Worm (Caenorhabditis elegans) whole organism, mixed stage, embryonic: Measurements from ENCODE around the gene K02H11.4.

Experiments
- M03D4.4 ChIP-seq: sonication (generic microtip); optimal IDR thresholded peaks from 2 replicates; lab custom pipeline; 2017; ENCODE audit warnings: mild to moderate bottlenecking, missing genetic modification characterization, missing compliant biosample characterization
- bed-3 ChIP-seq: fragments of 200-800 bp; sonication (Bioruptor generic); optimal IDR thresholded peaks from 3 replicates; lab custom pipeline; 2018; ENCODE audit warnings: mild to moderate bottlenecking, missing genetic modification characterization, moderate library complexity, missing compliant biosample characterization
- blmp-1 ChIP-seq: fragments of 150-350 bp; optimal IDR thresholded peaks from 2 replicates; lab custom pipeline; 2014; ENCODE audit warnings: missing biosample characterization, missing genetic modification characterization
- ceh-39 ChIP-seq: fragments of 150-350 bp; optimal IDR thresholded peaks from 2 replicates; lab custom pipeline; 2014; ENCODE audit warnings: missing biosample characterization, missing genetic modification characterization
- ceh-43 ChIP-seq: fragments of 200-800 bp; sonication (Bioruptor generic); optimal IDR thresholded peaks from 2 replicates; lab custom pipeline; 2018; ENCODE audit warnings: mild to moderate bottlenecking, missing genetic modification characterization, moderate library complexity, missing compliant biosample characterization
- ceh-83 ChIP-seq: fragments of 200-800 bp; sonication (Bioruptor generic); optimal IDR thresholded peaks from 2 replicates; lab custom pipeline; 2018; ENCODE audit warnings: mild to moderate bottlenecking, missing genetic modification characterization, missing compliant biosample characterization
- ces-1 ChIP-seq: fragments of 150-350 bp; optimal IDR thresholded peaks from 2 replicates; lab custom pipeline; 2014; ENCODE audit warnings: missing biosample characterization, missing genetic modification reagents, missing genetic modification characterization
- cnd-1 ChIP-seq: fragments of 200-800 bp; sonication (Bioruptor generic); optimal IDR thresholded peaks from 2 replicates; lab custom pipeline; 2018; ENCODE audit warnings: mild to moderate bottlenecking, missing genetic modification characterization, missing compliant biosample characterization
- elt-1 ChIP-seq: sonication (generic microtip); optimal IDR thresholded peaks from 2 replicates; lab custom pipeline; 2017; ENCODE audit warnings: missing genetic modification characterization, mild to moderate bottlenecking, missing compliant biosample characterization, antibody characterized with exemption, moderate library complexity, borderline replicate concordance; ENCODE audit not compliant: insufficient read depth
- elt-3 ChIP-seq: fragments of 150-350 bp; optimal IDR thresholded peaks from 2 replicates; lab custom pipeline; 2014; ENCODE audit warnings: missing biosample characterization, missing genetic modification characterization
- flh-1 ChIP-seq: fragments of 200-800 bp; sonication (Bioruptor generic); optimal IDR thresholded peaks from 2 replicates; lab custom pipeline; 2018; ENCODE audit warnings: mild to moderate bottlenecking, missing genetic modification characterization, moderate library complexity, missing compliant biosample characterization
- ham-2 ChIP-seq: fragments of 200-800 bp; sonication (Bioruptor generic); optimal IDR thresholded peaks from 2 replicates; lab custom pipeline; 2018; ENCODE audit warnings: mild to moderate bottlenecking, missing genetic modification characterization, missing compliant biosample characterization
- hlh-1 ChIP-seq: fragments of 150-350 bp; optimal IDR thresholded peaks from 2 replicates; lab custom pipeline; 2014; ENCODE audit warnings: missing biosample characterization, missing genetic modification reagents, missing genetic modification characterization
- lin-13 ChIP-seq: fragments of 150-350 bp; optimal IDR thresholded peaks from 2 replicates; lab custom pipeline; 2014; ENCODE audit warnings: missing biosample characterization, missing genetic modification characterization
- lin-32 ChIP-seq: fragments of 200-800 bp; sonication (Bioruptor generic); optimal IDR thresholded peaks from 2 replicates; lab custom pipeline; 2018; ENCODE audit warnings: mild to moderate bottlenecking, missing genetic modification characterization, missing compliant biosample characterization
- lsy-2 ChIP-seq: fragments of 150-350 bp; optimal IDR thresholded peaks from 2 replicates; lab custom pipeline; 2014; ENCODE audit warnings: missing biosample characterization, missing genetic modification characterization
- mab-5 ChIP-seq: fragments of 150-350 bp; optimal IDR thresholded peaks from 2 replicates; lab custom pipeline; 2014; ENCODE audit warnings: missing biosample characterization, missing genetic modification characterization
- mep-1 ChIP-seq: fragments of 150-350 bp; optimal IDR thresholded peaks from 2 replicates; lab custom pipeline; 2017; ENCODE audit warnings: missing biosample characterization, missing genetic modification reagents, missing genetic modification characterization, inconsistent platforms
- mls-2 ChIP-seq: sonication (generic microtip); optimal IDR thresholded peaks from 2 replicates; lab custom pipeline; 2016; ENCODE audit warnings: mild to moderate bottlenecking, missing genetic modification characterization, moderate library complexity, missing compliant biosample characterization
- nhr-2 ChIP-seq: fragments of 150-350 bp; optimal IDR thresholded peaks from 2 replicates; lab custom pipeline; 2014; ENCODE audit warnings: missing biosample characterization, missing genetic modification characterization
- nhr-237 ChIP-seq: fragments of 150-350 bp; optimal IDR thresholded peaks from 2 replicates; lab custom pipeline; 2014; ENCODE audit warnings: missing biosample characterization, missing genetic modification characterization
- nhr-76 ChIP-seq: sonication (generic microtip); optimal IDR thresholded peaks from 2 replicates; lab custom pipeline; 2017; ENCODE audit warnings: missing biosample characterization, missing genetic modification characterization
- pha-4 ChIP-seq: fragments of 150-350 bp; optimal IDR thresholded peaks from 2 replicates; lab custom pipeline; 2018; ENCODE audit warnings: missing biosample characterization, missing genetic modification reagents, missing genetic modification characterization
- sem-2 ChIP-seq: fragments of 200-800 bp; sonication (Bioruptor generic); optimal IDR thresholded peaks from 2 replicates; lab custom pipeline; 2018; ENCODE audit warnings: mild to moderate bottlenecking, missing genetic modification characterization, missing compliant biosample characterization
- sptf-1 ChIP-seq: sonication (generic microtip); optimal IDR thresholded peaks from 2 replicates; lab custom pipeline; 2017; ENCODE audit warnings: mild to moderate bottlenecking, missing genetic modification characterization, moderate library complexity, missing compliant biosample characterization
- tbx-8 ChIP-seq: fragments of 200-800 bp; sonication (Bioruptor generic); optimal IDR thresholded peaks from 2 replicates; lab custom pipeline; 2018; ENCODE audit warnings: mild to moderate bottlenecking, missing genetic modification characterization, moderate library complexity, missing compliant biosample characterization
- unc-120 ChIP-seq: sonication (generic microtip); optimal IDR thresholded peaks from 2 replicates; lab custom pipeline; 2017; ENCODE audit warnings: missing genetic modification characterization, missing compliant biosample characterization; ENCODE audit not compliant: poor library complexity, severe bottlenecking
- unc-39 ChIP-seq: fragments of 150-350 bp; optimal IDR thresholded peaks from 2 replicates; lab custom pipeline; 2014; ENCODE audit warnings: missing biosample characterization, missing genetic modification characterization
- unc-62 ChIP-seq: fragments of 150-350 bp; optimal IDR thresholded peaks from 2 replicates; lab custom pipeline; 2014; ENCODE audit warnings: missing biosample characterization, missing genetic modification reagents, missing genetic modification characterization
- zip-8 ChIP-seq: fragments of 150-350 bp; optimal IDR thresholded peaks from 2 replicates; lab custom pipeline; 2014; ENCODE audit warnings: missing biosample characterization, missing genetic modification characterization

Gene K02H11.4

DNA sequence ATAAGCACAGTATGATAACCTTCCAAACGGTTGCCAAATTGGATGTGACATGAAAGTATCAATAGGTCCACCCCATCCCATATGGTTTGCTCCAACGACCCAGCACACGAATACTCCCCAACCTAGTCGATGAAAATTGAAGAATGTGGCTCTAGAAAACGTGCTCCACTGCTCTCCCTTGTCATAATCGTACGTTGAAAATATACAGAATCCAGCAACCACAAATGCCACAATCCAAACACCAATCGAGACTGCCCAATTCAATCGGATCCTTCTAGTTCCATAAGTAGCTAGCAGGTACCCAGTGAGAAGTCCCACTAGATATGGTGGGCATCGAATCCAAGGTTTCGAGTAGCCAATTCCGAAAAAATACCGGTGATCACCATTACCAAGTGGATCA is 7.8 kb upstream of the K02H11.4 start:
- TF ChIP-seq ceh-83 (GFP tag; lab: Kevin White, UChicago) (no peak), unc-120 (tag; lab: Kevin White, UChicago) (no peak), elt-3 (tag; lab: Kevin White, UChicago) (no peak), mep-1 (tag; lab: Kevin White, UChicago) (no peak), tbx-8 (no peak), sem-2 (GFP tag; lab: Kevin White, UChicago) (no peak), hlh-1 (tag; lab: Kevin White, UChicago) (no peak), ham-2 (GFP tag; lab: Kevin White, UChicago) (no peak), nhr-237 (tag; lab: Kevin White, UChicago) (no peak), unc-39 (tag; lab: Kevin White, UChicago) (no peak), lin-32 (GFP tag; lab: Kevin White, UChicago) (no peak), lin-13 (tag; lab: Kevin White, UChicago) (no peak), zip-8 (tag; lab: Kevin White, UChicago) (no peak), M03D4.4 (tag; lab: Kevin White, UChicago) (no peak), unc-62 (no peak), nhr-76 (tag; lab: Kevin White, UChicago) (no peak), ceh-39 (no peak), ceh-43 (GFP tag; lab: Kevin White, UChicago) (no peak), nhr-2 (tag; lab: Kevin White, UChicago) (no peak), bed-3 (no peak)

DNA sequence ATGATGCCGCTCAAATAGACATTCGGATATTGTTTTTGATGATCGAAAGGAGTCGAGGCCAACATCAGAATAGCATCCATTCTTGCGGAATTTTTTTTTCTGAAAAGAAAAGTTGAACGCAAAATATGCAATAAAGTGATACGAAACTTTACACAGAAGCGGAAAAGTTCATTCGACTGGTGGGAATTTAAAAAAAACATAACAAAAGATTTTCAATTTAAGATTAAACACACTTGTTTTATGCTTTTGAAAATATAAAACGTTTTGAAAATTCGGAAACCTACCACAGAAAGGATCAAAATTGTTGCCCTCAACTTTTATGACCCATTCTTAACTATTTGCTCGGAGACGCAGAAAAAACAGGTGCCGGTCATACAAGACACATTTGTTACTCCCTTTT is 5.9 kb upstream of the K02H11.4 start, which contains the start of gene K02H11.9:
TSS of gene K02H11.9 (minus strand) at position 101 of the 400 bp plus-strand sequence.
- no peak for TF ChIP-seq mls-2 (tag; lab: Kevin White, UChicago)
- TF ChIP-seq hlh-1 (tag; lab: Kevin White, UChicago) = no peak
- no peak for TF ChIP-seq unc-39 (tag; lab: Kevin White, UChicago)
- TF ChIP-seq ceh-83 (GFP tag; lab: Kevin White, UChicago) = no peak
- TF ChIP-seq nhr-2 (tag; lab: Kevin White, UChicago) = no peak
- TF ChIP-seq lsy-2 (tag; lab: Kevin White, UChicago) = no peak
- TF ChIP-seq sem-2 (GFP tag; lab: Kevin White, UChicago) = no peak

DNA sequence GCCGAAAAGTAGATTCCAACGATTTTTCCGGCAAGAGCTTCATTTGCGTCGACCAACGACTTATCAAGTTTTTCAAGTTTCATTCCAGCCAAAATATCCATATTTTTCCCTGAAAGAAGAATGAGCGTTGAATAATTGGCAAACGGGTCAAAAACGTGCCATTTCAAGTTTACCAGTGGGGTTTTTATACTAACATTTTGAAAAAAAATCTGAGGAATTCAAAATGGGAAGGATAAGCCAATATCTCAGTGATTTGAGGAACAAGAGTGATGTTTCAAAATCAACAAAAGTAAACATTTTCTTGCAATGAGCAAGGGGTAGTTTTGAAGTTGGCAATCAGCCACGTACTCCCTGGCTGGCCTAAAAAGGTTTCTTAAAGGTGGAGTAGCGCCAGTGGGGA is 3.3 kb upstream of the K02H11.4 start, which contains the start of gene trx-5:
TSS of gene trx-5 (minus strand) at position 101 of the 400 bp plus-strand sequence.
- TF ChIP-seq blmp-1 (tag; lab: Kevin White, UChicago) = no peak
- no peak for TF ChIP-seq hlh-1 (tag; lab: Kevin White, UChicago)
- TF ChIP-seq, all 35 proteins: peak for 0

DNA sequence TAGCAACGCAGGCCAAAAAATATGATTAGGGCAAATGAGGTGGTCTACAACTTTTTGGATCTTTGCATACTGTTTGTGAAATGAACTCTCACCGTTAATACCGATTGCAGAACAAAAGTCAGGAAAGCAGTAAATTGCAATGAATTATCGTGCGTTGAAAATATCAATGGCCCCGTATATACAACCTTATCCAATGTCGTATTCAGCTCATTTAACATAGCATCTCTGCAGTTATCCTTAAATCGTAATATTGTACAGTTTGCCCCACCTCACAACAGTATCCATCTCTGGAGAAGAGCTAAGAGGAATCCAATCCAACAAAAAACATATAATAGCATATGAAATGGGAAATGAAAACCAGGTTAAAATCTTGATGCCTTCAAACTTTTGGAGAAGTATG is 1.4 kb upstream of the K02H11.4 start:
- TF ChIP-seq cnd-1 = no peak
- TF ChIP-seq nhr-237 (tag; lab: Kevin White, UChicago) = no peak
- TF ChIP-seq sem-2 (GFP tag; lab: Kevin White, UChicago) = no peak
- no peak for TF ChIP-seq elt-3 (tag; lab: Kevin White, UChicago)
- no peak for TF ChIP-seq flh-1 (GFP tag; lab: Kevin White, UChicago)
- no peak for TF ChIP-seq lsy-2 (tag; lab: Kevin White, UChicago)
- TF ChIP-seq pha-4 = no peak
- TF ChIP-seq unc-62 = no peak
- TF ChIP-seq bed-3 = no peak
- TF ChIP-seq ceh-39 = no peak
- TF ChIP-seq lin-32 (GFP tag; lab: Kevin White, UChicago) = no peak
- no peak for TF ChIP-seq mep-1 (tag; lab: Kevin White, UChicago)
- no peak for TF ChIP-seq unc-39 (tag; lab: Kevin White, UChicago)
- TF ChIP-seq hlh-1 (tag; lab: Kevin White, UChicago) = no peak
- TF ChIP-seq zip-8 (tag; lab: Kevin White, UChicago) = no peak
- TF ChIP-seq mls-2 (tag; lab: Kevin White, UChicago) = no peak

DNA sequence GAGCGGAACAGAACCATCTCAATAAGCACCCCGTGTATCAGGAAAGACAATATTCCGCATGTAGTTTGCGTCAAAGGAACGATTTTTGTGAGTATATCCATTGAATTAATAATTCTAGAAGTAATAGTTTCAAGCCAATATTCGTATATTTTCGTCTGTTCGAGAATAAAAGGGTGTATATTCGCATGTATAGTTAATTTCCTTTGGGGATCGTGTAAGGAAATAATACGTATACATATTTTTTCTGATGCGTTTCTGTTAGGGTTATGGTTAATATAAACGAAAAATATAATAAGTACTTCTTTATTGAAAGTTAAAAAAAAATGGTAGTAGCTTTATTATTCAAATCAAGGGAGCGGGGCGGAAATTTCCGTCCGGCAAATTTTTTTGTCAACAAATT is 3.1 kb downstream of the K02H11.4 start, which contains the start of gene str-236:
TSS of gene str-236 (minus strand) at position 101 of the 400 bp plus-strand sequence.
- TF ChIP-seq nhr-76 (tag; lab: Kevin White, UChicago) = no peak
- TF ChIP-seq ces-1 (GFP tag; lab: Kevin White, UChicago) = no peak
- TF ChIP-seq mab-5 = no peak
- no peak for TF ChIP-seq hlh-1 (tag; lab: Kevin White, UChicago)
- no peak for TF ChIP-seq elt-3 (tag; lab: Kevin White, UChicago)
- TF ChIP-seq nhr-2 (tag; lab: Kevin White, UChicago) = no peak
- TF ChIP-seq mep-1 (tag; lab: Kevin White, UChicago) = no peak
- TF ChIP-seq unc-62 = no peak
- TF ChIP-seq sptf-1 (tag; lab: Kevin White, UChicago) = no peak
- no peak for TF ChIP-seq elt-1 (tag; lab: Kevin White, UChicago)
- no peak for TF ChIP-seq sem-2 (GFP tag; lab: Kevin White, UChicago)
- TF ChIP-seq ceh-83 (GFP tag; lab: Kevin White, UChicago) = no peak
